Worm (Caenorhabditis elegans): ENCODE data around the gene spp-16.

Gene spp-16

ce11 chrV:10867586-10867985 lies 33.5 kb downstream of the spp-16 start:
- TF ChIP-seq hlh-30 (tag; optimal IDR thresholded peaks at IDR 0.05; ENCODE audit: insufficient read depth) (peak; percentile 42), Y22D7AL.16 (tag; optimal IDR thresholded peaks at IDR 0.05) (no peak)

- no peak for TF ChIP-seq lim-6 (tag; optimal IDR thresholded peaks at IDR 0.05)
- TF ChIP-seq pax-1 (tag; optimal IDR thresholded peaks at IDR 0.05): no peak
- TF ChIP-seq dmd-4 (tag; optimal IDR thresholded peaks at IDR 0.05; ENCODE audit: borderline replicate concordance): no peak
- TF ChIP-seq syd-9 (tag; optimal IDR thresholded peaks at IDR 0.05): no peak
- no peak for TF ChIP-seq ceh-19 (GFP tag; optimal IDR thresholded peaks at IDR 0.05)
- TF ChIP-seq lin-11 (tag; optimal IDR thresholded peaks at IDR 0.05): no peak
- no peak for TF ChIP-seq sox-2 (GFP tag; IDR thresholded peaks at IDR 0.05)
- no peak for TF ChIP-seq Y22D7AL.16 (tag; optimal IDR thresholded peaks at IDR 0.05)
- TF ChIP-seq ceh-18 (tag; optimal IDR thresholded peaks at IDR 0.05): no peak
- no peak for TF ChIP-seq ceh-34 (tag; optimal IDR thresholded peaks at IDR 0.05)
- no peak for TF ChIP-seq ceh-45 (GFP tag; IDR thresholded peaks at IDR 0.05)
- no peak for TF ChIP-seq pha-4 (tag; optimal IDR thresholded peaks at IDR 0.05)
Measured at ce11 chrV:10865599-10865998, 35.5 kb downstream of the spp-16 start, which contains the start of gene saeg-1. saeg-1 (minus strand) TSS chrV:10865699.

ce11 chrV:10862457-10863097 lies 38.5 kb downstream of the spp-16 start:
- no peak for TF ChIP-seq che-1 (tag; optimal IDR thresholded peaks at IDR 0.05)

- peak; percentile 5 for TF ChIP-seq nfya-1 (tag; optimal IDR thresholded peaks at IDR 0.05)
- TF ChIP-seq pqm-1 (tag; optimal IDR thresholded peaks at IDR 0.05): no peak
- TF ChIP-seq nhr-232 (tag; optimal IDR thresholded peaks at IDR 0.05): no peak
- TF ChIP-seq ceh-31 (tag; optimal IDR thresholded peaks at IDR 0.05): no peak
- TF ChIP-seq elt-4 (tag; optimal IDR thresholded peaks at IDR 0.05): no peak
- no peak for TF ChIP-seq T23F11.4 (GFP tag; optimal IDR thresholded peaks at IDR 0.05)
- TF ChIP-seq ceh-2 (tag; optimal IDR thresholded peaks at IDR 0.05): no peak
Measured at ce11 chrV:10861611-10862262, 39.4 kb downstream of the spp-16 start.

- TF ChIP-seq C08G9.2 (tag; optimal IDR thresholded peaks at IDR 0.05) (no peak), ceh-19 (GFP tag; optimal IDR thresholded peaks at IDR 0.05) (no peak), fkh-10 (GFP tag; optimal IDR thresholded peaks at IDR 0.05) (no peak), fax-1 (tag; optimal IDR thresholded peaks at IDR 0.05) (no peak), ceh-48 (tag; optimal IDR thresholded peaks at IDR 0.05) (no peak), pag-3 (tag; optimal IDR thresholded peaks at IDR 0.05; ENCODE audit: borderline replicate concordance) (no peak)
Measured at ce11 chrV:10860526-10861037, 40.5 kb downstream of the spp-16 start.

ce11 chrV:10859775-10860174 lies 41.3 kb downstream of the spp-16 start:
- TF ChIP-seq pros-1 (tag; optimal IDR thresholded peaks at IDR 0.05): no peak
- TF ChIP-seq hlh-13 (GFP tag; optimal IDR thresholded peaks at IDR 0.05): no peak
- no peak for TF ChIP-seq hlh-30 (tag; optimal IDR thresholded peaks at IDR 0.05; ENCODE audit: insufficient read depth)
- no peak for TF ChIP-seq npax-4 (tag; optimal IDR thresholded peaks at IDR 0.05)
- no peak for TF ChIP-seq ref-2 (tag; optimal IDR thresholded peaks at IDR 0.05)
- TF ChIP-seq fax-1 (tag; optimal IDR thresholded peaks at IDR 0.05): no peak
- no peak for TF ChIP-seq ceh-31 (tag; optimal IDR thresholded peaks at IDR 0.05)
- TF ChIP-seq fkh-6 (tag; optimal IDR thresholded peaks at IDR 0.05): no peak
- TF ChIP-seq ceh-9 (tag; optimal IDR thresholded peaks at IDR 0.05): no peak
- TF ChIP-seq ceh-19 (GFP tag; optimal IDR thresholded peaks at IDR 0.05): no peak
- TF ChIP-seq dmd-4 (tag; optimal IDR thresholded peaks at IDR 0.05; ENCODE audit: borderline replicate concordance): no peak
- TF ChIP-seq hlh-8 (tag; optimal IDR thresholded peaks at IDR 0.05): no peak
- no peak for TF ChIP-seq madf-2 (tag; optimal IDR thresholded peaks at IDR 0.05)
- no peak for TF ChIP-seq sdc-2 (tag; optimal IDR thresholded peaks at IDR 0.05)
- no peak for TF ChIP-seq ttx-3 (tag; optimal IDR thresholded peaks at IDR 0.05)
- TF ChIP-seq nhr-11 (tag; optimal IDR thresholded peaks at IDR 0.05): no peak

All from whole organism, late embryonic.